Worm (Caenorhabditis elegans) whole organism, L4/young adult: ENCODE measurements around the gene R10H10.3.

Experiments
- dao-5 ChIP-seq: sonication (generic microtip); optimal IDR thresholded peaks from 2 replicates; lab custom pipeline; 2016; ENCODE audit warnings: missing genotype, missing genetic modification characterization, moderate library complexity, missing compliant biosample characterization
- him-1 ChIP-seq: sonication (generic microtip); optimal IDR thresholded peaks from 2 replicates; lab custom pipeline; 2016; ENCODE audit warnings: missing genotype, missing genetic modification reagents, missing genetic modification characterization, missing compliant biosample characterization

ce11 chrIV:10344621-10345020 lies 43.7 kb upstream of the R10H10.3 start:
- no peak for TF ChIP-seq dao-5 (tag; lab: Kevin White, UChicago)
- TF ChIP-seq him-1 (tag; lab: Kevin White, UChicago), result peak; percentile 1
